Fruit fly (Drosophila melanogaster) ovary, adult (tissue): ENCODE data around the gene amx.

Experiments used
- CG17801 ChIP-seq: fragments of 200-800 bp; optimal IDR thresholded peaks from 2 replicates; lab custom pipeline; 2019; ENCODE audit warnings: missing biosample characterization, mild to moderate bottlenecking, missing genetic modification characterization, moderate library complexity; ENCODE audit not compliant: partially characterized antibody

The amx gene

DNA sequence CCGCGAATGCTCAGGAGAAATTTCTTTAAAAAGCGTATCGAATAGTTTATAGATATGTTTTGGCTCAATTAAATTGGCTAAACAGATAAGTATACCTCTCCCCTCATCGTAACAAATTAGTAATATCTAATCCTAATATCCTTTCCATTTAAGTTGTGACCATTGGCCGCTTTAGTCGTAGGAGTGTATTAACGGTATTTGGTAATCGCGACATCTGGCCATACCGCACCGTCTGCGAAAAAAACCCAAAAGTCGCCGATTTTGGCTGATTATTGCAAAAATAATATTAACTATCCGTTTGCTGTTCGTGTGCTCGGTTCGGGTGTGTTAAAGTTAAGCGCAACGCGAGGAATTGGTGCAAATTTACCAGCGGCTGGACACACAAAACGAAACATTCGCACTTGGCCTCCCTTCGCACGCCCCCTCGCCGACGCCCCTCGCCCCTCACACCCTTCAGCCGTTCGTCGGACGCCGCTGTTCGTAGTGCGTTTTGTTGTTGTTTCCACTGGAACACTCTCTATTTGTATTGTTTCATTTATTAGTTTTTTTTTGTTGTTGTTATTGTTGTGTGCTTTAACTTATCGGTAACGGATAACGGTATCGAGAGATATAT, at the start of gene amx, which contains the start of gene Dsor1:
TSS of gene amx (minus strand) at position 166 of the 613 bp plus-strand sequence.
TSS of gene Dsor1 (plus strand) at position 172 of the 613 bp plus-strand sequence.
- TF ChIP-seq CG17801 (GFP tag; lab: Kevin White, UChicago), result no peak

DNA sequence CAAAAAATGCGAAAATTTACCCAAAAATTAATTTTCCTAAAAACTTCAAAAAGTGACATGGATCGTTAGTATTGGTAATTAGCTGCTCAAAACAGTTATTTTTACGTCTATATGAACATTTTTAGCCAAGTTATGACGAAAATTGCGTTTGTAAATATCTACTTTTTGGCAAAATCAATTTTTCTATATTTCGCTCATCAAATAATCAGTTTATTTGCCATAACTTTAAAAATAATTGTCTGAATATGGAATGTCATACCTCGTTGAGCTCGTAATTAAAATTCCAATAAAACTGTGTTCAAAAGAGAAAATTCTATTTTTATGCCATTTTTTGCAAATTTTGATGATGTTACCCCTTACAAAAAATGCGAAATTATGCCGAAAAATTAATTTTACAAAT, 49.4 kb upstream of the amx start:
- no peak for TF ChIP-seq CG17801 (GFP tag; lab: Kevin White, UChicago)

DNA sequence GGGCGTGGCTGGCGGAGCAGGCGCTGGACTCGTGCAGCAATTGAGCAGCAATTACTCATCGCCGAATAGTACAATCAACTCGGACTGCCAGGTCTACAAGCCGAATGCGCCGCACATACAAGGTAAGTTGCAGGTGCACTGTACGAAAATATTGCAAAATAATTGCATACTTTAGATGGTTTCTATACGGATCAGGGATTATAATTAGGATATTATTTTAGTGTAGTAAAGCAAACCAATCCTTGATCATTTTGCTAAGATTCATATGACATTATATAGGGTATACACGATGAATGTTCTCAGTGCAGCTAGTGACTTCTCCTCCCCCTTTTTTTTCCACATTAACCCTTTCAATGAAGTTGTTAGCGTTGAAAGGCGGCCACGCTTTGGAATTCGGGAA, 48.4 kb upstream of the amx start:
- no peak for TF ChIP-seq CG17801 (GFP tag; lab: Kevin White, UChicago)

DNA sequence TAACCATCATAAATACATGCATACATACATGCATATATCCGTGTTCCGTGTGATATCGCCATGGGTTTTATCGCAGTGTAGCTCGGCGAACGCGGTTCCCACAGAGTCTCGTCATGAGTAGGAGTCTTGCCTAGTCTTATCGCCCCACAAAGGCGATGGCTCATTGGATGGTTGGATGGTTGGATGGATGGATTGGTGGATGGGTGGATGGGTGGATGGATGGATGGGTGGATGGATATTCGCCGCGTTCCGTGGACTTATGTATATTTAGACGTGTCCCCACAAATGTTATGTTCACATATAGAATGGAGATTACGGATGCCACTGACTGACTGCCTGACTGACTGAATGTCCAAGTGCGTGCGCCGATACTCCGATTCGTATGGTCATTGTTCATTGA, 44.1 kb upstream of the amx start:
- TF ChIP-seq CG17801 (GFP tag; lab: Kevin White, UChicago), result no peak

DNA sequence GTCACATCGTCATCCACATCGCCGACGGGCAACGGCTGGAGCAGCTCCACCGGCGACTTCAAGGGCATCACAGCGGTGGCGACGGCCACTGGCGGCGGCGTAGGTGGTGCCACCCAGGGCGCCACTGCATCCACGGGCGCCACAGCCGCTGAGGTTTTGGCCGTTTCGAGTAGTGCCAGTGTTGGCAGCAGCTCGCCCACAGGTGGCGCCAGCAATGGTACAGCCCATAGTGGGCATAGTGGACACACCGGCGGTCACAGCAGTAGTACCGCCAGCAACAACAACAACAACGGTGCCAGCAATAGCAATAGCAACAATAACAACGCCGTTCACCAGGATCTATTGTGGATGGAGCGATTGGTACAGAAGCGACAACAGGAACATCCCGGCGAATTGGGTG, 39.2 kb upstream of the amx start:
- no peak for TF ChIP-seq CG17801 (GFP tag; lab: Kevin White, UChicago)

DNA sequence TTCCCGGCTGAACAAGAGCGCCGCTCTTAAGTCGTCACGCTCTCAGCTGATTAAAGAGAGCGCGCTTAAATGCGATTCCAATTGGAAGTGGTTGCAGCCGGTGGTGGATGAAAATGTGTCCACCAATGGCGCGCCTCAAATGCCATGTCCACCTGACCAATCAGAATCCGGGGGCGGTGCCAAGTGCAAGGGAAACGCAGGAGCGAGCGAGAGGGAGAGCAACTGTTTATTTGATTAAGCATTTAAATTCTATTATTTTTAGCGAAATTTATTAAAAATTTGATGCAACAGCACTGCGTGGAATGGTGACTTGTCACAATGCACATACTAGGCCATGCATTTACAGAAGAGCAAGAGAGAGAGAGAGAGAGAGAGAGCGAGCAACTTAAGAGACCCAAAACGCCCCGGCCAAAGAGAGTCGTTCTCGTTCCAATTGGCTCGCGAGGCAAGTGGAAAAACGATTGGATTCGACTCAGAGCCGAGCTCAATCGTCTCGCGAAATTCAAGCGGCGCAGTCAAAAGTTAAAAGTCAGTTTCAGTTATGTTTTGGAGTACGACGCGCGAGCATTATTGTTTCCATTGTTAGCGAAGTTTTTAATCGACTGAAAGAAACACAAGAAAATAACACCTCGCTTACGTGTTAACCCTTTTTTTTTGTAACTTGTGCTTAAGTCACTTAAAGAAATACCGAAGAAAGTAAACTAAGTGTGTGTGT, 37.0 kb upstream of the amx start, which contains the start of gene lz:
TSS of gene lz (plus strand) at position 626 of the 715 bp plus-strand sequence.
- TF ChIP-seq CG17801 (GFP tag; lab: Kevin White, UChicago), result no peak

DNA sequence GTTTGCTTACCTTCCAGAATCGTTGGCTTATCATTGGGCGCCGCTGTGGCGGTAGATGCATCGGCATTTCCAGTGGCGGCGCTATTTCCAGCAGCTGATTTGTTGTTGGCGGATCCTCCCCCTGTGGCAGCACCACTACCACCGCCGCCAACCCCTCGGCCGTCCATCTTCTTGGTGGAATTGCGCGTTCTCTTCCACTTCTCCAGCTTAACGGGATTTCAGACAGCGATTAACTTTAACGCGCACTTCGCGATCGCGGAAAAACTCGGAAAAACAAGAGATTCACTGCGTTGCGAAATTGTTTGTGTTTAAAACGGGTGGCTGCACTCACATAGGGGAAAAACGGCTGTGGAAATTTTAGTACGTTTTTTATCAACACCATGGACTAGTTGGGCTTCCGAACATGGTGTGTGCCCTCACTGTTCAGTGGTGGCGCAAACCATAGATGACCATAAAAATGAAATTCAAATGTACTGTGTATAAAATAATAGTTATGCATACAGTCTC, 35.7 kb upstream of the amx start, which contains the start of gene c11.1:
TSS of gene c11.1 (minus strand) at position 335 of the 507 bp plus-strand sequence.
- TF ChIP-seq CG17801 (GFP tag; lab: Kevin White, UChicago), result peak; percentile 18

DNA sequence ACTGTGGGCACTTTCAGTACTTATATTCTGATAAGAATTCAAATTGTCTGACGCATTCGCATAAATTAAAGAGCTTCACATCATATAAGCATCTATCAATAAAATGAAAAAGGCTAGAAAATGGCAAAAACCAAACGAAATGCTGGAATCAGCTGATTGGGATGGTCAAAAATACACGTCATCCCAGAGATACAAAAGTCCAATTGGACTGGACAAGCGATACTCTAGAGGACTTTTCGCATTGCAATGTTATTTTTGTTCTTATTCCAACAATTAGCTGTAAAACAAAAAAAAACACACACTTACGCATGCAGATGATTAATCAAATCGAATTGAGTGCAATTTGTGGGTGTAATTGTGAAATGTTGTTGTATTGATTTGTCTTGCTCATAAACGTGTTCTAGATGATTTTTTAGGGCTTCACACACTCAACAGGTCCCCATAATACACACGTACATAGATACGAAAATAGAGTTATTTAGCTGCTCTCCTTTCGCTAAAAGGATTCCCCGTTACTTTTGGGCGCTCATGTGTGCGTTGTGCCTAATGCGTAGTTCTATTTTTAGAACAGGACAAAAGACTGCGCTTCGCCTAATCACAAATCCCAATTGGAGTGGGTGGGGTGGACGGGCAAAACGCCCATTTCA, 35.0 kb upstream of the amx start:
- no peak for TF ChIP-seq CG17801 (GFP tag; lab: Kevin White, UChicago)

DNA sequence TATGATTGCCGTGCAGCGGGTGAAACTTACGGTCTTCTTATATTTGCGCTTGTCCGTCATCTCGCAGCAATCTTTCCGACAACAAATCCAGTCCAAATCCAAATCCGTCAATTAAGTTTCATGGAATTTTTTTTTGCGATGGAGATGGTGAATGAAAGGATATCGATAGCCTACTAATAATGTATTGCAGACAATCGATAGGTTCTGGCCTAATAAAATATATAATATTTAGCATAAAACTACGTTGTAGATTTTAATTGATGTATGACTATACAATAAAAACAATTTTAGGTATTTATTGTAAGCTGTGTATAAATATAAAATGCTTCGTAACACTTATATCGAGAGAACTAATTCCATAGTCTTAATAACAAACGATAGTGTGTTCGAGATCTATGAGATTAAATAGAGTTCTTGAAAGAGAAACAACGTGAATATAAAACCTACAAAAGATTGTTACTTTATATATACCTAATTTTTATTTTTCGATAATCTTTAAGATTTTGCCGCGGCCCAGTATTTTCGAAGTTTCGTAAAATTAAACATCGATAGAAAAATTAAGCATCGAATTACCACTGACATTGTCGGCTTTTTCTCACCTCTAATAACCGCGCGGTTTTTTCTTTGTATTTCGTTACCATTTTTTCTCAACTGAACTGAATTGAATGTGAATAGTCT, 25.8 kb upstream of the amx start, which contains the start of the genes Cfp1 and Aladin:
TSS of gene Cfp1 (minus strand) at position 131 of the 678 bp plus-strand sequence.
TSS of gene Aladin (plus strand) at position 584 of the 678 bp plus-strand sequence.
- TF ChIP-seq CG17801 (GFP tag; lab: Kevin White, UChicago), result no peak

DNA sequence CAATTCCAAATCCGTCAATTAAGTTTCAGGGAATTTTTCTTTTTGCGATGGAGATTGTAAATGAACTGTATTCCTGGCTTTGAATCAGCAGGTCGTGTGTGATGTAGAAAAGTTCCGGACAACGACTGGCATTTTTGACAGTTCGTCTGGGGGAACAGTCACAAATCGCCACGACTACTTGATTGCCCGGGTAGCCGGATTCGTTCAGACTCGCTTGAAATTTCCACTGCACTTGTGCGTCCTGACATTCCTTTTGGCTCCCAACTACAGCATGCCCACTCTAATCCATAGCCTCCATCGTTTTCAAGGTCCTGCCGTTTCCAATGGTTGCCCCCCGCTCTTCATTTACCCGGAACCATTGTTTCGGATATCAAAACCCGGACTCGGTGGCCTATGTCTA, 22.7 kb upstream of the amx start, which contains the start of gene CG17440:
TSS of gene CG17440 (minus strand) at position 101 of the 400 bp plus-strand sequence.
- no peak for TF ChIP-seq CG17801 (GFP tag; lab: Kevin White, UChicago)

DNA sequence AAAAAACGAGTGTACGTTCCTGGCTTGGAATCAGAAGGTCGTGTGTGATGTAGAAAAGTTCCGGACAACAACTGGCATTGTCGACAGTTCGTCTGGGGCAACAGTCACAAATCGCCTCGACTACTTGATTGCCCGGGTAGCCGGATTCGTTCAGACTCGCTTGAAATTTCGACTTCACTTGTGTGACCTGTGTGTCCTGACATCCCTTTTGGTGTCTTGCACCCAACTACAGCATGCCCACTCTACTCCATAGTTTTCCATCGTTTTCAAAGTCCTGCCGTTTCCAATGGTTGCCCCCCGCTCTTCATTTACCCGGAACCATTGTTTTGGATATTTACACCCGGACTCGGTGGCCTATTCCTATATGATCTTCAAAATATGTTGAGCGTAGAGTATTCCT, 20.5 kb upstream of the amx start, which contains the start of gene Erk7:
TSS of gene Erk7 (minus strand) at position 101 of the 400 bp plus-strand sequence.
- TF ChIP-seq CG17801 (GFP tag; lab: Kevin White, UChicago), result no peak

DNA sequence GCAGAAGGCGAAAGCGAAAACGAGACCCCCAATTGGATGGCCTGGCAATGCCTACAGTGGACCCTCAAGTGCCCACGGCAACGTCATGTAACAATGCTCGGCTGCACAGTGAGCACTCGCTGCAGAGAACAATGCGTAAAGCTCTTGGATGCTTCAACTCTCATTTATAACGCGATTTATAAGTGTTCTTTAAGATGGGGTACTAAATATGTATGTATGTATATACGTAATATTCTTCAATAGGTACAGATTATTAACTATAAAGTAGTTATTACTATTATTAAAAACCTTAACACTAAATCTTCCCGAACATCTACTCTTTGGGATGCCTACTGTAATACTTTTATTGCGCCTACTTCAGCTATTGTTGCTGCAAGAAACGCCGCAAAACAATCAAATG, 18.9 kb upstream of the amx start:
- peak; percentile 15 for TF ChIP-seq CG17801 (GFP tag; lab: Kevin White, UChicago)

DNA sequence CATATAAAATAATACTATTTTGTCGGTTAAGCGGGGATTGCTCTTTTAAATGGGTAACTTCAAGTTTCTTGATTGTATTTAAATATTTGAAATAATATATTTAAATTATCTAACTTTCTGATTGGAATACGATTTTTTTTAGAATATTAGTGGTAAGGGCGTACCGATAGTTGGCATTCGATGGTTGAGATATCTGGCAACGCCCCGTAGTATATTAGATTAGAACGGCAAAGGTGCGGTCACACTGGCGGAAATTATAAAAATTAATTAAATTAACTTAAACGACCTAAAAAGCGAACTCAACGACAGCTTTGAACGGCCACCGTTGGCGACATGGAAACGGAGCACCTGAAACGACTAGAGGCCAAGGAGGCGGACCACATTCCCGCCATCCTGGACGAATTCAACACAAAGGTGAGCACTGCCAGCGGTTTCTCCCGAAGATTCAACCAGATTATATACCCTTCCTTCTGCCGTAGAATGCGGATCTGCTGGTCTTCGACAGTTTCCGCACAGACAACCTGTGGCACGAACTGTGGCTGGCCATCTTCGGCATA, 8.9 kb upstream of the amx start, which contains the start of gene ric8a:
TSS of gene ric8a (plus strand) at position 205 of the 557 bp plus-strand sequence.
- TF ChIP-seq CG17801 (GFP tag; lab: Kevin White, UChicago), result peak; percentile 34

DNA sequence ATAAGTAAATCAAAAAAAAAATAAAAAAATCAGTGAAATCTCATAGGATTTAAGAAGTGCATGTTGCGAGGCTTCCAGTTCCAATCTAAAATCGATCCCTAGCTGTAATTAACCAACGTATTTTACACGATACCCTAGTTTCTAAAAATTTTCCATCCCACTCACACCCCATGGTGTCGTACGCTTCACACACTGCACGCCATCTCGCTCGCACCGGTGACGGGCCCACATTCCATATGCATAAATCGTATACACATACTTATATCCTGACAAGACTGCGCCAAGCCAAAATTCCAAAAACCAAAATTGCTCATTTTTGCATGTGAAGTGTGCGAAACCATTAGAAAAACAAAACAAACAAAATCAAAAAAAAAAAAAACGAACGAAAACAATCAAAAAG, 7.9 kb upstream of the amx start:
- no peak for TF ChIP-seq CG17801 (GFP tag; lab: Kevin White, UChicago)
